Fruit fly (Drosophila melanogaster) ovary, adult (tissue): ENCODE results near the gene CG14543.
A peak's percentile ranks its signal among the peaks of the same experiment; 100 is the strongest.

Source experiments
- CG17801 ChIP-seq: fragments of 200-800 bp; optimal IDR thresholded peaks from 2 replicates; lab custom pipeline; 2019; ENCODE audit warnings: missing biosample characterization, mild to moderate bottlenecking, missing genetic modification characterization, moderate library complexity; ENCODE audit not compliant: partially characterized antibody

CG14543 gene

dm6 chr3R:26039793-26040335 is 16.6 kb upstream of the CG14543 start:
- TF ChIP-seq CG17801 (GFP tag; lab: Kevin White, UChicago) = no peak

- no peak for TF ChIP-seq CG17801 (GFP tag; lab: Kevin White, UChicago)
These were observed 14.9 kb upstream of the CG14543 start, which contains the start of gene gro for dm6 chr3R:26041417-26042101. gro (plus strand) TSS chr3R:26041736.

dm6 chr3R:26042131-26042885 is 14.1 kb upstream of the CG14543 start:
- peak; percentile 86 for TF ChIP-seq CG17801 (GFP tag; lab: Kevin White, UChicago)

- TF ChIP-seq CG17801 (GFP tag; lab: Kevin White, UChicago) = no peak
These were observed 4.1 kb upstream of the CG14543 start, which contains the start of the genes Exo84 and Vps2 for dm6 chr3R:26052150-26052908. Exo84 (minus strand) TSS chr3R:26052257. Vps2 (plus strand) TSS chr3R:26052821.

dm6 chr3R:26055214-26055632 is 1.2 kb upstream of the CG14543 start, which contains the start of gene Cmpk:
Cmpk (minus strand) TSS chr3R:26055438.
- TF ChIP-seq CG17801 (GFP tag; lab: Kevin White, UChicago) = peak; percentile 85

- no peak for TF ChIP-seq CG17801 (GFP tag; lab: Kevin White, UChicago)
These were observed 1.6 kb downstream of the CG14543 start, which contains the start of the genes PIG-P and Tcs6 for dm6 chr3R:26058066-26058465. PIG-P (minus strand) TSS chr3R:26058223. Tcs6 (minus strand) TSS chr3R:26058223.

- TF ChIP-seq CG17801 (GFP tag; lab: Kevin White, UChicago) = peak; percentile 93
These were observed 2.8 kb downstream of the CG14543 start, which contains the start of the genes RpL34a and Trmt61 for dm6 chr3R:26059195-26059594. RpL34a (minus strand) TSS chr3R:26059267. Trmt61 (plus strand) TSS chr3R:26059496.

dm6 chr3R:26062911-26063310 is 6.5 kb downstream of the CG14543 start, which contains the start of gene CG14551:
CG14551 (minus strand) TSS chr3R:26063011.
- no peak for TF ChIP-seq CG17801 (GFP tag; lab: Kevin White, UChicago)

- TF ChIP-seq CG17801 (GFP tag; lab: Kevin White, UChicago) = no peak
These were observed 8.3 kb downstream of the CG14543 start for dm6 chr3R:26064708-26065107.

- no peak for TF ChIP-seq CG17801 (GFP tag; lab: Kevin White, UChicago)
These were observed 11.7 kb downstream of the CG14543 start for dm6 chr3R:26068135-26068534.

dm6 chr3R:26072477-26072876 is 16.0 kb downstream of the CG14543 start:
- no peak for TF ChIP-seq CG17801 (GFP tag; lab: Kevin White, UChicago)

- TF ChIP-seq CG17801 (GFP tag; lab: Kevin White, UChicago) = no peak
These were observed 18.8 kb downstream of the CG14543 start for dm6 chr3R:26075252-26075651.

- TF ChIP-seq CG17801 (GFP tag; lab: Kevin White, UChicago) = no peak
These were observed 25.1 kb downstream of the CG14543 start for dm6 chr3R:26081380-26081991.

dm6 chr3R:26095551-26095950 is 39.1 kb downstream of the CG14543 start:
- TF ChIP-seq CG17801 (GFP tag; lab: Kevin White, UChicago) = no peak
